Worm (Caenorhabditis elegans) whole organism, mixed stage, embryonic: ENCODE data around the gene C32D5.10.

Experiments
- cnd-1 ChIP-seq: fragments of 200-800 bp; sonication (Bioruptor generic); optimal IDR thresholded peaks from 2 replicates; lab custom pipeline; 2018; ENCODE audit warnings: mild to moderate bottlenecking, missing genetic modification characterization, missing compliant biosample characterization
- elt-3 ChIP-seq: fragments of 150-350 bp; optimal IDR thresholded peaks from 2 replicates; lab custom pipeline; 2014; ENCODE audit warnings: missing biosample characterization, missing genetic modification characterization
- lin-32 ChIP-seq: fragments of 200-800 bp; sonication (Bioruptor generic); optimal IDR thresholded peaks from 2 replicates; lab custom pipeline; 2018; ENCODE audit warnings: mild to moderate bottlenecking, missing genetic modification characterization, missing compliant biosample characterization
- mep-1 ChIP-seq: fragments of 150-350 bp; optimal IDR thresholded peaks from 2 replicates; lab custom pipeline; 2017; ENCODE audit warnings: missing biosample characterization, missing genetic modification reagents, missing genetic modification characterization, inconsistent platforms
- nhr-12 ChIP-seq: fragments of 150-350 bp; optimal IDR thresholded peaks from 2 replicates; lab custom pipeline; 2014; ENCODE audit warnings: missing biosample characterization, missing genetic modification characterization
- nhr-237 ChIP-seq: fragments of 150-350 bp; optimal IDR thresholded peaks from 2 replicates; lab custom pipeline; 2014; ENCODE audit warnings: missing biosample characterization, missing genetic modification characterization
- nhr-28 ChIP-seq: fragments of 150-350 bp; optimal IDR thresholded peaks from 2 replicates; lab custom pipeline; 2014; ENCODE audit warnings: missing biosample characterization, missing genetic modification characterization
- nhr-76 ChIP-seq: sonication (generic microtip); optimal IDR thresholded peaks from 2 replicates; lab custom pipeline; 2017; ENCODE audit warnings: missing biosample characterization, missing genetic modification characterization
- snpc-4 ChIP-seq: fragments of 150-350 bp; optimal IDR thresholded peaks from 2 replicates; lab custom pipeline; 2014; ENCODE audit warnings: missing biosample characterization, missing genetic modification characterization
- unc-39 ChIP-seq: fragments of 150-350 bp; optimal IDR thresholded peaks from 2 replicates; lab custom pipeline; 2014; ENCODE audit warnings: missing biosample characterization, missing genetic modification characterization
- unc-62 ChIP-seq: fragments of 150-350 bp; optimal IDR thresholded peaks from 2 replicates; lab custom pipeline; 2014; ENCODE audit warnings: missing biosample characterization, missing genetic modification reagents, missing genetic modification characterization
- ztf-11 ChIP-seq: fragments of 150-350 bp; optimal IDR thresholded peaks from 2 replicates; lab custom pipeline; 2014; ENCODE audit warnings: missing biosample characterization, missing genetic modification characterization

ce11 chrII:6380866-6381265 lies 29.1 kb upstream of the C32D5.10 start, which contains the start of gene F58F12.12:
- TF ChIP-seq nhr-237 (tag; lab: Kevin White, UChicago) = no peak
- TF ChIP-seq unc-39 (tag; lab: Kevin White, UChicago) = no peak
- no peak for TF ChIP-seq snpc-4 (tag; lab: Kevin White, UChicago)
- no peak for TF ChIP-seq unc-62 (GFP tag; lab: Kevin White, UChicago)
- TF ChIP-seq cnd-1 = no peak
- no peak for TF ChIP-seq nhr-76
- TF ChIP-seq nhr-12 = no peak
- TF ChIP-seq mep-1 (tag; lab: Kevin White, UChicago) = no peak
- no peak for TF ChIP-seq ztf-11 (tag; lab: Kevin White, UChicago)
- no peak for TF ChIP-seq nhr-28 (tag; lab: Kevin White, UChicago)
- TF ChIP-seq elt-3 (tag; lab: Kevin White, UChicago) = no peak
- TF ChIP-seq lin-32 (GFP tag; lab: Kevin White, UChicago) = no peak
